Worm (Caenorhabditis elegans) whole organism, L1 larva: ENCODE measurements around the gene dgn-2.

Experiments
- C04F5.9 ChIP-seq: sonication (generic microtip); optimal IDR thresholded peaks from 2 replicates; lab custom pipeline; 2016; ENCODE audit warnings: missing genetic modification characterization, missing compliant biosample characterization
- C16A3.4 ChIP-seq: fragments of 150-350 bp; optimal IDR thresholded peaks from 2 replicates; lab custom pipeline; 2014; ENCODE audit warnings: missing biosample characterization, missing genetic modification characterization
- C34B4.2 ChIP-seq: sonication (generic microtip); optimal IDR thresholded peaks from 2 replicates; lab custom pipeline; 2017; ENCODE audit warnings: mild to moderate bottlenecking, missing genetic modification characterization, missing compliant biosample characterization
- aha-1 ChIP-seq: fragments of 150-350 bp; optimal IDR thresholded peaks from 2 replicates; lab custom pipeline; 2014; ENCODE audit warnings: missing biosample characterization, missing genetic modification characterization
- alr-1 ChIP-seq: fragments of 200-800 bp; sonication (Bioruptor generic); optimal IDR thresholded peaks from 2 replicates; lab custom pipeline; 2018; ENCODE audit warnings: borderline replicate concordance, mild to moderate bottlenecking, missing genetic modification characterization, missing compliant biosample characterization
- ama-1 ChIP-seq: fragments of 150-350 bp; optimal IDR thresholded peaks from 2 replicates; lab custom pipeline; 2014
- ceh-63 ChIP-seq: fragments of 200-800 bp; sonication (Bioruptor generic); optimal IDR thresholded peaks from 2 replicates; lab custom pipeline; 2018; ENCODE audit warnings: mild to moderate bottlenecking, missing genetic modification characterization, missing compliant biosample characterization
- ceh-82 ChIP-seq, 3 experiments: fragments of 150-350 bp in 1 of 3; sonication (generic microtip) in 2 of 3; optimal IDR thresholded peaks; 2 replicates each; lab custom pipeline; 2014 to 2017; ENCODE audit warnings: missing biosample characterization in 3 of 3, missing genetic modification characterization in 3 of 3
- dpl-1 ChIP-seq, 3 experiments: fragments of 150-350 bp in 2 of 3; sonication (generic microtip) in 1 of 3; optimal IDR thresholded peaks; 2 replicates each; lab custom pipeline; 2014 to 2017; ENCODE audit warnings: missing biosample characterization in 3 of 3, missing genetic modification characterization in 3 of 3, missing genetic modification reagents in 3 of 3
- dsc-1 ChIP-seq: sonication (generic microtip); optimal IDR thresholded peaks from 2 replicates; lab custom pipeline; 2016; ENCODE audit warnings: mild to moderate bottlenecking, missing genetic modification characterization, missing compliant biosample characterization
- efl-3 ChIP-seq: fragments of 200-800 bp; sonication (Bioruptor generic); optimal IDR thresholded peaks from 2 replicates; lab custom pipeline; 2018; ENCODE audit warnings: mild to moderate bottlenecking, missing genetic modification characterization, missing compliant biosample characterization
- elt-2 ChIP-seq: sonication (generic microtip); optimal IDR thresholded peaks from 2 replicates; lab custom pipeline; 2016; ENCODE audit warnings: missing genetic modification characterization, mild to moderate bottlenecking, inconsistent platforms, missing compliant biosample characterization, missing genetic modification reagents
- fkh-8 ChIP-seq: sonication (generic microtip); optimal IDR thresholded peaks from 2 replicates; lab custom pipeline; 2016; ENCODE audit warnings: mild to moderate bottlenecking, missing genetic modification characterization, missing compliant biosample characterization
- fos-1 ChIP-seq: fragments of 150-350 bp; optimal IDR thresholded peaks from 2 replicates; lab custom pipeline; 2014; ENCODE audit warnings: missing biosample characterization, missing genetic modification characterization
- hlh-17 ChIP-seq: fragments of 200-800 bp; sonication (Bioruptor generic); optimal IDR thresholded peaks from 2 replicates; lab custom pipeline; 2018; ENCODE audit warnings: missing genetic modification characterization, mild to moderate bottlenecking, missing compliant biosample characterization, moderate library complexity, borderline replicate concordance
- irx-1 ChIP-seq: sonication (generic microtip); optimal IDR thresholded peaks from 2 replicates; lab custom pipeline; 2016; ENCODE audit warnings: missing genetic modification characterization, missing compliant biosample characterization
- isw-1 ChIP-seq: fragments of 200-800 bp; sonication (Bioruptor generic); IDR thresholded peaks from 2 replicates; pipeline ENCODE4 v1.3.6; 2022; ENCODE audit warnings: missing genetic modification characterization, missing compliant biosample characterization
- jun-1 ChIP-seq: fragments of 150-350 bp; optimal IDR thresholded peaks from 2 replicates; lab custom pipeline; 2014; ENCODE audit warnings: missing biosample characterization, missing genetic modification reagents, missing genetic modification characterization
- lin-14 ChIP-seq: fragments of 200-800 bp; sonication (Bioruptor generic); optimal IDR thresholded peaks from 2 replicates; lab custom pipeline; 2018; ENCODE audit warnings: mild to moderate bottlenecking, missing genetic modification characterization, moderate library complexity, missing compliant biosample characterization
- lin-39 ChIP-seq: fragments of 150-350 bp; optimal IDR thresholded peaks from 2 replicates; lab custom pipeline; 2014; ENCODE audit warnings: missing biosample characterization, missing genetic modification reagents, missing genetic modification characterization
- lir-3 ChIP-seq: sonication (generic microtip); optimal IDR thresholded peaks from 2 replicates; lab custom pipeline; 2016; ENCODE audit warnings: mild to moderate bottlenecking, missing genetic modification characterization, moderate library complexity, missing compliant biosample characterization; ENCODE audit not compliant: poor library complexity
- lsy-2 ChIP-seq, 2 experiments: fragments of 150-350 bp; optimal IDR thresholded peaks; 2 replicates each; lab custom pipeline; 2014; ENCODE audit warnings: missing biosample characterization in 2 of 2, missing genetic modification characterization in 2 of 2
- mef-2 ChIP-seq: fragments of 150-350 bp; optimal IDR thresholded peaks from 2 replicates; lab custom pipeline; 2014; ENCODE audit warnings: missing biosample characterization, missing genetic modification characterization
- mep-1 ChIP-seq: fragments of 150-350 bp; optimal IDR thresholded peaks from 2 replicates; lab custom pipeline; 2014; ENCODE audit warnings: missing biosample characterization, missing genetic modification characterization
- nhr-20 ChIP-seq: sonication (generic microtip); optimal IDR thresholded peaks from 2 replicates; lab custom pipeline; 2016; ENCODE audit warnings: mild to moderate bottlenecking, missing genetic modification characterization, missing compliant biosample characterization
- nhr-237 ChIP-seq: fragments of 150-350 bp; optimal IDR thresholded peaks from 2 replicates; lab custom pipeline; 2014; ENCODE audit warnings: missing biosample characterization, missing genetic modification characterization
- nhr-47 ChIP-seq: sonication (generic microtip); optimal IDR thresholded peaks from 2 replicates; lab custom pipeline; 2016; ENCODE audit warnings: mild to moderate bottlenecking, missing genetic modification characterization, moderate library complexity, missing compliant biosample characterization
- nhr-71 ChIP-seq: sonication (generic microtip); optimal IDR thresholded peaks from 2 replicates; lab custom pipeline; 2016; ENCODE audit warnings: mild to moderate bottlenecking, missing genetic modification characterization, moderate library complexity, missing compliant biosample characterization
- nhr-77 ChIP-seq: fragments of 150-350 bp; optimal IDR thresholded peaks from 2 replicates; lab custom pipeline; 2014; ENCODE audit warnings: missing biosample characterization, missing genetic modification characterization
- nhr-85 ChIP-seq: sonication (generic microtip); peaks from one replicate; lab custom pipeline; 2016; ENCODE audit warnings: missing genetic modification characterization, inconsistent platforms, missing compliant biosample characterization
- nhr-90 ChIP-seq: sonication (generic microtip); optimal IDR thresholded peaks from 2 replicates; lab custom pipeline; 2016; ENCODE audit warnings: mild to moderate bottlenecking, missing genetic modification characterization, missing compliant biosample characterization; ENCODE audit not compliant: poor library complexity
- skn-1 ChIP-seq: fragments of 150-350 bp; optimal IDR thresholded peaks from 2 replicates; lab custom pipeline; 2014; ENCODE audit warnings: missing biosample characterization, missing genetic modification characterization
- snu-23 ChIP-seq: sonication (generic microtip); optimal IDR thresholded peaks from 2 replicates; lab custom pipeline; 2016; ENCODE audit warnings: missing genetic modification characterization, missing compliant biosample characterization
- sox-4 ChIP-seq: sonication (generic microtip); optimal IDR thresholded peaks from 2 replicates; lab custom pipeline; 2016; ENCODE audit warnings: missing genetic modification characterization, missing compliant biosample characterization
- sptf-1 ChIP-seq: fragments of 150-350 bp; optimal IDR thresholded peaks from 2 replicates; lab custom pipeline; 2014; ENCODE audit warnings: missing biosample characterization, missing genetic modification characterization
- sup-37 ChIP-seq: fragments of 200-800 bp; sonication (Bioruptor generic); optimal IDR thresholded peaks from 2 replicates; lab custom pipeline; 2018; ENCODE audit warnings: mild to moderate bottlenecking, missing genetic modification characterization, missing compliant biosample characterization
- tbx-2 ChIP-seq: sonication (generic microtip); optimal IDR thresholded peaks from 2 replicates; lab custom pipeline; 2016; ENCODE audit warnings: missing genetic modification characterization, missing compliant biosample characterization
- unc-130 ChIP-seq: fragments of 150-350 bp; optimal IDR thresholded peaks from 2 replicates; lab custom pipeline; 2017; ENCODE audit warnings: missing biosample characterization, missing genetic modification characterization, inconsistent platforms
- unc-86 ChIP-seq: sonication (generic microtip); optimal IDR thresholded peaks from 2 replicates; lab custom pipeline; 2016; ENCODE audit warnings: missing genetic modification characterization, missing compliant biosample characterization
- vab-15 ChIP-seq: sonication (generic microtip); optimal IDR thresholded peaks from 2 replicates; lab custom pipeline; 2017; ENCODE audit warnings: missing genotype, mild to moderate bottlenecking, missing genetic modification characterization, missing compliant biosample characterization
- ztf-11 ChIP-seq, 2 experiments: sonication (generic microtip); optimal IDR thresholded peaks; 2 replicates each; lab custom pipeline; 2016 to 2017; ENCODE audit warnings: missing genetic modification characterization in 2 of 2, missing biosample characterization in 1 of 2, missing compliant biosample characterization in 1 of 2

dgn-2 gene

ce11 chrX:1344818-1345217 is 22.5 kb downstream of the dgn-2 start (continued):
- TF ChIP-seq sptf-1 (tag; lab: Kevin White, UChicago) (no peak), aha-1 (tag; lab: Kevin White, UChicago) (peak; percentile 49), fos-1 (tag; lab: Kevin White, UChicago) (peak; percentile 95), vab-15 (peak; percentile 64), C04F5.9 (tag; lab: Kevin White, UChicago) (peak; percentile 77), dpl-1 (GFP tag; optimal IDR thresholded peaks at IDR 0.05; lab: Kevin White, UChicago) (peak; percentile 51 to 59 (median 51)), nhr-47 (tag; lab: Kevin White, UChicago) (peak; percentile 99), sox-4 (tag; lab: Kevin White, UChicago) (peak; percentile 96), jun-1 (peak; percentile 99)

ce11 chrX:1344321-1344720 is 23.0 kb downstream of the dgn-2 start, which contains the start of gene ins-39:
TSS of gene ins-39 (minus strand) at chrX:1344421.
- TF ChIP-seq alr-1 = no peak
- no peak for TF ChIP-seq elt-2 (tag; lab: Kevin White, UChicago)
- TF ChIP-seq mef-2 (tag; lab: Kevin White, UChicago) = no peak
- no peak for TF ChIP-seq nhr-85 (tag; lab: Kevin White, UChicago)
- no peak for TF ChIP-seq C34B4.2
- TF ChIP-seq tbx-2 (tag; lab: Kevin White, UChicago) = no peak
- no peak for TF ChIP-seq unc-86
- no peak for TF ChIP-seq ztf-11 (tag; optimal IDR thresholded peaks at IDR 0.05; lab: Kevin White, UChicago)
- no peak for TF ChIP-seq hlh-17 (GFP tag; lab: Kevin White, UChicago)
- TF ChIP-seq nhr-20 (tag; lab: Kevin White, UChicago) = no peak
- TF ChIP-seq ama-1 (lab: Kevin White, UChicago) = no peak
- TF ChIP-seq ceh-63 (GFP tag; lab: Kevin White, UChicago) = no peak
- TF ChIP-seq, all 84 proteins: peak for 0

- TF ChIP-seq nhr-237 (tag; lab: Kevin White, UChicago) = no peak
- TF ChIP-seq lin-39 (tag; lab: Kevin White, UChicago) = peak; percentile 27
- peak; percentile 50 for TF ChIP-seq dsc-1
- TF ChIP-seq fkh-8 (tag; lab: Kevin White, UChicago) = no peak
- TF ChIP-seq tbx-2 (tag; lab: Kevin White, UChicago) = peak; percentile 4
- TF ChIP-seq irx-1 (tag; lab: Kevin White, UChicago) = no peak
- TF ChIP-seq efl-3 (GFP tag; lab: Kevin White, UChicago) = no peak
- peak; percentile 13 for TF ChIP-seq nhr-71 (tag; lab: Kevin White, UChicago)
- peak; percentile 62 for TF ChIP-seq nhr-47 (tag; lab: Kevin White, UChicago)
- TF ChIP-seq ceh-82 (tag; optimal IDR thresholded peaks at IDR 0.05; lab: Kevin White, UChicago) = peak in 1 of 3 experiments; percentile 12
- no peak for TF ChIP-seq unc-130 (tag; lab: Kevin White, UChicago)
- no peak for TF ChIP-seq sup-37 (GFP tag; lab: Kevin White, UChicago)
- TF ChIP-seq lir-3 (tag; lab: Kevin White, UChicago) = no peak
- TF ChIP-seq lin-14 = peak; percentile 43
- TF ChIP-seq snu-23 (GFP tag; lab: Kevin White, UChicago) = peak; percentile 67
- TF ChIP-seq isw-1 (GFP tag; lab: Robert Waterston, UW) = no peak
- TF ChIP-seq lsy-2 (tag; optimal IDR thresholded peaks at IDR 0.05; lab: Kevin White, UChicago) = peak in 1 of 2 experiments; percentile 27
- no peak for TF ChIP-seq C34B4.2
- peak; percentile 61 for TF ChIP-seq skn-1
- peak; percentile 20 for TF ChIP-seq mep-1 (tag; lab: Kevin White, UChicago)
- peak; percentile 19 for TF ChIP-seq nhr-20 (tag; lab: Kevin White, UChicago)
- TF ChIP-seq nhr-90 (tag; lab: Kevin White, UChicago) = peak; percentile 51
- peak; percentile 54 for TF ChIP-seq nhr-85 (tag; lab: Kevin White, UChicago)
- TF ChIP-seq nhr-77 (tag; lab: Kevin White, UChicago) = no peak
- TF ChIP-seq C16A3.4 = peak; percentile 19
Observed at ce11 chrX:1338906-1339673, 28.2 kb downstream of the dgn-2 start.
